Fruit fly (Drosophila melanogaster) whole organism, embryonic: ENCODE measurements around the gene CG46463.
A peak's percentile ranks its signal among the peaks of the same experiment; 100 is the strongest.

ENCODE experiments used
- Awh ChIP-seq: fragments of 200-800 bp; sonication (Bioruptor generic); IDR thresholded peaks from 2 replicates; pipeline ENCODE4, ENCODE4 v1.3.6; 2022; ENCODE audit warnings: missing biosample characterization, missing genetic modification characterization
- B-H1 ChIP-seq: fragments of 200-800 bp; sonication (Bioruptor generic); IDR thresholded peaks from 3 replicates; pipeline ENCODE4 v1.3.6; 2022; ENCODE audit warnings: missing biosample characterization, missing genetic modification characterization
- Blimp-1 ChIP-seq: fragments of 200-800 bp; sonication (Bioruptor generic); optimal IDR thresholded peaks from 3 replicates; lab custom pipeline; 2018; ENCODE audit warnings: missing biosample characterization, missing genetic modification characterization, mild to moderate bottlenecking, moderate library complexity, missing genetic modification reagents
- CG10462 ChIP-seq: fragments of 200-800 bp; sonication (Bioruptor generic); optimal IDR thresholded peaks from 2 replicates; lab custom pipeline; 2016; ENCODE audit warnings: missing biosample characterization, missing genetic modification characterization
- CG12391 ChIP-seq: fragments of 200-800 bp; sonication (Bioruptor generic); optimal IDR thresholded peaks from 3 replicates; lab custom pipeline; 2018; ENCODE audit warnings: missing biosample characterization, mild to moderate bottlenecking, missing genetic modification characterization, moderate library complexity
- CG13123 ChIP-seq: fragments of 200-800 bp; sonication (Bioruptor generic); optimal IDR thresholded peaks from 2 replicates; lab custom pipeline; 2016; ENCODE audit warnings: missing biosample characterization, missing genetic modification characterization
- CG14050 ChIP-seq: fragments of 200-800 bp; sonication (Bioruptor generic); IDR thresholded peaks from 3 replicates; pipeline ENCODE4 v1.3.6; 2022; ENCODE audit warnings: missing biosample characterization, missing genetic modification characterization
- CG14667 ChIP-seq: fragments of 200-800 bp; sonication (Bioruptor generic); IDR thresholded peaks from 2 replicates; pipeline ENCODE4 v1.3.6; 2022; ENCODE audit warnings: missing biosample characterization, missing genetic modification characterization
- CG15269 ChIP-seq: fragments of 200-800 bp; sonication (Bioruptor generic); optimal IDR thresholded peaks from 2 replicates; lab custom pipeline; 2018; ENCODE audit warnings: missing biosample characterization, mild to moderate bottlenecking, missing genetic modification characterization, moderate library complexity
- CG16813 ChIP-seq: fragments of 200-800 bp; sonication (Bioruptor generic); IDR thresholded peaks from 3 replicates; pipeline ENCODE4 v1.3.6; 2022; ENCODE audit warnings: missing biosample characterization, missing genetic modification characterization; ENCODE audit not compliant: partially characterized antibody
- CG16815 ChIP-seq: fragments of 200-800 bp; sonication (Bioruptor generic); optimal IDR thresholded peaks from 3 replicates; lab custom pipeline; 2017; ENCODE audit warnings: missing biosample characterization, mild to moderate bottlenecking, missing genetic modification characterization
- CG17186 ChIP-seq: fragments of 200-800 bp; sonication (Bioruptor generic); optimal IDR thresholded peaks from 3 replicates; lab custom pipeline; 2017; ENCODE audit warnings: missing biosample characterization, missing genetic modification reagents, missing genetic modification characterization
- CG43689 ChIP-seq: fragments of 200-800 bp; sonication (Bioruptor generic); IDR thresholded peaks from 2 replicates; pipeline ENCODE4 v1.3.6; 2022; ENCODE audit warnings: missing biosample characterization, missing genetic modification characterization
- CG4404 ChIP-seq: fragments of 200-800 bp; sonication (Bioruptor generic); IDR thresholded peaks from 2 replicates; pipeline ENCODE4 v1.3.6; 2022; ENCODE audit warnings: missing biosample characterization, missing genetic modification characterization
- CG7556 ChIP-seq: fragments of 200-800 bp; sonication (Bioruptor generic); optimal IDR thresholded peaks from 2 replicates; lab custom pipeline; 2017; ENCODE audit warnings: missing biosample characterization, mild to moderate bottlenecking, missing genetic modification characterization
- CG8290 ChIP-seq, 3 experiments: fragments of 200-800 bp; sonication (Bioruptor generic); optimal IDR thresholded peaks; 2 replicates each; lab custom pipeline; 2016 to 2019; ENCODE audit warnings: missing biosample characterization in 3 of 3, missing genetic modification characterization in 3 of 3, mild to moderate bottlenecking in 2 of 3, moderate library complexity in 1 of 3
- CG9437 ChIP-seq: fragments of 200-800 bp; sonication (Bioruptor generic); optimal IDR thresholded peaks from 2 replicates; lab custom pipeline; 2018; ENCODE audit warnings: missing biosample characterization, mild to moderate bottlenecking, missing genetic modification characterization
- CG9609 ChIP-seq: fragments of 200-800 bp; sonication (Bioruptor generic); optimal IDR thresholded peaks from 3 replicates; lab custom pipeline; 2016; ENCODE audit warnings: missing biosample characterization, missing genetic modification characterization
- CG9727 ChIP-seq: fragments of 200-800 bp; sonication (Bioruptor generic); optimal IDR thresholded peaks from 3 replicates; lab custom pipeline; 2017; ENCODE audit warnings: missing biosample characterization, mild to moderate bottlenecking, missing genetic modification characterization
- CoRest ChIP-seq: fragments of 200-800 bp; sonication (Bioruptor generic); optimal IDR thresholded peaks from 3 replicates; lab custom pipeline; 2018; ENCODE audit warnings: missing biosample characterization, mild to moderate bottlenecking, missing genetic modification characterization, moderate library complexity
- D ChIP-seq, 2 experiments: fragments of 200-800 bp in 1 of 2; fragments of >200 bp in 1 of 2; sonication (Bioruptor generic) in 1 of 2; optimal IDR thresholded peaks; 2 replicates in 1 of 2; 3 replicates in 1 of 2; lab custom pipeline; 2017; ENCODE audit warnings: mild to moderate bottlenecking in 1 of 2, missing biosample characterization in 1 of 2, missing genetic modification characterization in 1 of 2, missing genetic modification reagents in 1 of 2
- E2f1 ChIP-seq: fragments of 200-800 bp; sonication (Bioruptor generic); IDR thresholded peaks from 2 replicates; pipeline ENCODE4 v1.3.6; 2022; ENCODE audit warnings: missing biosample characterization, missing genetic modification characterization
- E2f2 ChIP-seq: fragments of 200-800 bp; sonication (Bioruptor generic); IDR thresholded peaks from 2 replicates; pipeline ENCODE4 v1.3.6; 2022; ENCODE audit warnings: missing biosample characterization, missing genetic modification characterization
- MESR4 ChIP-seq: fragments of 200-800 bp; sonication (Bioruptor generic); optimal IDR thresholded peaks from 2 replicates; lab custom pipeline; 2018; ENCODE audit warnings: missing biosample characterization, mild to moderate bottlenecking, missing genetic modification characterization, moderate library complexity
- Mad ChIP-seq: fragments of 200-800 bp; sonication (Bioruptor generic); optimal IDR thresholded peaks from 2 replicates; lab custom pipeline; 2016; ENCODE audit warnings: missing biosample characterization, missing genetic modification characterization
- Meics ChIP-seq: fragments of 200-800 bp; sonication (Bioruptor generic); optimal IDR thresholded peaks from 2 replicates; lab custom pipeline; 2017; ENCODE audit warnings: missing biosample characterization, mild to moderate bottlenecking, missing genetic modification characterization
- Mrtf ChIP-seq: fragments of 200-800 bp; sonication (Bioruptor generic); IDR thresholded peaks from 3 replicates; pipeline ENCODE4 v1.3.6; 2022; ENCODE audit warnings: missing biosample characterization, missing genetic modification characterization
- Neu2 ChIP-seq: fragments of 200-800 bp; sonication (Bioruptor generic); optimal IDR thresholded peaks from 3 replicates; lab custom pipeline; 2016; ENCODE audit warnings: missing biosample characterization, missing genetic modification characterization, borderline replicate concordance
- NfI ChIP-seq: fragments of 200-800 bp; sonication (Bioruptor generic); optimal IDR thresholded peaks from 3 replicates; lab custom pipeline; 2018; ENCODE audit warnings: missing biosample characterization, mild to moderate bottlenecking, missing genetic modification characterization, moderate library complexity
- Oli ChIP-seq: fragments of 200-800 bp; sonication (Bioruptor generic); optimal IDR thresholded peaks from 2 replicates; lab custom pipeline; 2018; ENCODE audit warnings: missing biosample characterization, mild to moderate bottlenecking, missing genetic modification characterization, moderate library complexity
- Optix ChIP-seq: fragments of 200-800 bp; sonication (Bioruptor generic); IDR thresholded peaks from 3 replicates; pipeline ENCODE4 v1.3.6; 2022; ENCODE audit warnings: missing biosample characterization, missing genetic modification characterization
- Ptx1 ChIP-seq: fragments of 200-800 bp; sonication (Bioruptor generic); IDR thresholded peaks from 2 replicates; pipeline ENCODE4 v1.3.6; 2022; ENCODE audit warnings: missing biosample characterization, missing genetic modification characterization
- Sin3A ChIP-seq: fragments of >200 bp; optimal IDR thresholded peaks from 2 replicates; lab custom pipeline; 2018
- Sry-δ ChIP-seq: fragments of 200-800 bp; sonication (Bioruptor generic); optimal IDR thresholded peaks from 2 replicates; lab custom pipeline; 2016; ENCODE audit warnings: missing biosample characterization, missing genetic modification characterization
- Vsx1 ChIP-seq: fragments of 200-800 bp; sonication (Bioruptor generic); optimal IDR thresholded peaks from 2 replicates; lab custom pipeline; 2017; ENCODE audit warnings: missing biosample characterization, mild to moderate bottlenecking, missing genetic modification characterization, missing genetic modification reagents
- al ChIP-seq: fragments of 200-800 bp; sonication (Bioruptor generic); IDR thresholded peaks from 2 replicates; pipeline ENCODE4 v1.3.6; 2022; ENCODE audit warnings: missing biosample characterization, missing genetic modification characterization
- amos ChIP-seq: fragments of 200-800 bp; sonication (Bioruptor generic); IDR thresholded peaks from 2 replicates; pipeline ENCODE4 v1.3.6; 2022; ENCODE audit warnings: missing biosample characterization, missing genetic modification characterization; ENCODE audit not compliant: partially characterized antibody
- cad ChIP-seq: fragments of >200 bp; optimal IDR thresholded peaks from 2 replicates; lab custom pipeline; 2017; ENCODE audit warnings: missing biosample characterization, missing genetic modification characterization
- croc ChIP-seq: fragments of 200-800 bp; sonication (Bioruptor generic); conservative IDR thresholded peaks from 3 replicates; pipeline ENCODE4 v1.3.6; 2022; ENCODE audit warnings: missing biosample characterization, missing genetic modification characterization
- fu2 ChIP-seq: fragments of 200-800 bp; sonication (Bioruptor generic); optimal IDR thresholded peaks from 2 replicates; lab custom pipeline; 2016; ENCODE audit warnings: missing biosample characterization, missing genetic modification characterization
- nmo ChIP-seq: fragments of 200-800 bp; sonication (Bioruptor generic); optimal IDR thresholded peaks from 2 replicates; lab custom pipeline; 2018; ENCODE audit warnings: missing biosample characterization, mild to moderate bottlenecking, missing genetic modification characterization, moderate library complexity
- odd ChIP-seq: fragments of 200-800 bp; sonication (Bioruptor generic); optimal IDR thresholded peaks from 2 replicates; lab custom pipeline; 2017; ENCODE audit warnings: missing biosample characterization, mild to moderate bottlenecking, missing genetic modification characterization
- pzg ChIP-seq: fragments of 200-800 bp; sonication (Bioruptor generic); optimal IDR thresholded peaks from 3 replicates; lab custom pipeline; 2018; ENCODE audit warnings: missing biosample characterization, mild to moderate bottlenecking, missing genetic modification characterization, moderate library complexity
- schlank ChIP-seq: fragments of 200-800 bp; sonication (Bioruptor generic); optimal IDR thresholded peaks from 2 replicates; lab custom pipeline; 2018; ENCODE audit warnings: missing biosample characterization, mild to moderate bottlenecking, missing genetic modification characterization
- scrt ChIP-seq: fragments of 200-800 bp; sonication (Bioruptor generic); optimal IDR thresholded peaks from 2 replicates; lab custom pipeline; 2018; ENCODE audit warnings: missing biosample characterization, mild to moderate bottlenecking, missing genetic modification characterization, moderate library complexity
- tio ChIP-seq: fragments of 200-800 bp; sonication (Bioruptor generic); optimal IDR thresholded peaks from 2 replicates; lab custom pipeline; 2017; ENCODE audit warnings: missing biosample characterization, missing genetic modification characterization, inconsistent platforms
- toy ChIP-seq: fragments of 200-800 bp; sonication (Bioruptor generic); IDR thresholded peaks from 2 replicates; pipeline ENCODE4 v1.3.6; 2022; ENCODE audit warnings: missing biosample characterization, missing genetic modification characterization
- unc-4 ChIP-seq: fragments of 200-800 bp; sonication (Bioruptor generic); IDR thresholded peaks from 2 replicates; pipeline ENCODE4 v1.3.6; 2022; ENCODE audit warnings: missing biosample characterization, missing genetic modification characterization; ENCODE audit not compliant: partially characterized antibody

The CG46463 gene

DNA sequence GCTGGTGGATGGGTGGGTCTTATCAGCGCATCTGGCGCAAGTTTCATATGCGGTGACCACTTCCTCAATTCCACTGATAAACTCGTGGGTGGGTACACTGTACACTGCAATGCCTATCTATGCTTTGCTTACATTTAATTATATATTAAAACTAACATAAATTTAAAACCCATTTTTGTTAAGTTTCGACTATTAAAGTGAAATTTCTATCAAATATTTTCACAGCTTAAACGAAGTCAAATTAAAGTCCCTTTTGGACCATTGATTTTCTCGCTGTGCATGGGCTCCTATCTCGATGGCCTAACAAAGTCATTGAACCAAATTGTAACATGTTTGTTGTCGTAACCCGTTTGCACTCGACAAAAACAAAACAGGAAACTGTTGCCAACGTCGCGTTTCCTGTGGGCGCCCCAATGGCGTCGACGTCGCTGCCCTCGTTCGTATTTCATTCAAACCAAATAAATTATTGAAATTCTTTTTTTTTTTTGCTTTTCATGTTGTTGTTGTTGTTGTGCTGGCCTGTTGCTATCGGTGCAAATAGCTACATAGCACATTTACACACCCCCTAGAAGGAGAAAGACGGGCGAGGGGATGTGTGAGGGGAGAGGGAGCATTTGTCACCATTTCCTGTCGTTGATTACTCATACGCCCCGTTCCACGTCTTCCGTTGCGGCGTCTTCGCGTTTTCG is 28.3 kb upstream of the CG46463 start (continued):
- peak; percentile 57 for TF ChIP-seq CG16815 (GFP tag; lab: Kevin White, UChicago)
- no peak for TF ChIP-seq D (optimal IDR thresholded peaks at IDR 0.05; lab: Kevin White, UChicago)
- peak; percentile 68 for TF ChIP-seq D (GFP tag; optimal IDR thresholded peaks at IDR 0.05; lab: Kevin White, UChicago)
- peak; percentile 58 for TF ChIP-seq Vsx1 (GFP tag; lab: Kevin White, UChicago)
- peak; percentile 76 for TF ChIP-seq scrt (GFP tag; lab: Kevin White, UChicago)
- TF ChIP-seq CG7556 (GFP tag; lab: Kevin White, UChicago), result peak; percentile 82
- peak; percentile 28 for TF ChIP-seq CG13123 (GFP tag; lab: Kevin White, UChicago)
- 0 out of 3 replicates have a peak, but pooled peaks have one; percentile 47 for TF ChIP-seq Optix
- no peak for TF ChIP-seq unc-4 (GFP tag; lab: Robert Waterston, UW)
- TF ChIP-seq tio (GFP tag; lab: Kevin White, UChicago), result peak; percentile 73
- TF ChIP-seq CG16813 (GFP tag; lab: Robert Waterston, UW), result no peak
- TF ChIP-seq Mad (GFP tag; lab: Kevin White, UChicago), result peak; percentile 40
- TF ChIP-seq Meics (GFP tag; lab: Kevin White, UChicago), result peak; percentile 84
- TF ChIP-seq amos (GFP tag; lab: Robert Waterston, UW), result no peak
- peak; percentile 12 for TF ChIP-seq CG9609
- TF ChIP-seq NfI (GFP tag; lab: Kevin White, UChicago), result peak; percentile 75
- no peak for TF ChIP-seq CG17186 (GFP tag; lab: Kevin White, UChicago)
- peak; percentile 66 for TF ChIP-seq CG9437 (GFP tag; lab: Kevin White, UChicago)
- TF ChIP-seq croc (GFP tag; lab: Robert Waterston, UW), result peak; percentile 58
- TF ChIP-seq Awh (GFP tag; lab: Robert Waterston, UW), result peak; percentile 64; the same call in 1 of the 2 replicates
- peak; percentile 82 for TF ChIP-seq CG9727
- peak; percentile 88 for TF ChIP-seq CG12391
- TF ChIP-seq Oli (tag; lab: Kevin White, UChicago), result peak; percentile 91
- no peak for TF ChIP-seq pzg
- TF ChIP-seq Ptx1, result peak; percentile 86
- TF ChIP-seq al (GFP tag; lab: Robert Waterston, UW), result peak; percentile 82
- peak; percentile 83 for TF ChIP-seq CG14050 (GFP tag; lab: Robert Waterston, UW)
- TF ChIP-seq Blimp-1 (GFP tag; lab: Kevin White, UChicago), result peak; percentile 78
- peak; percentile 77 for TF ChIP-seq CG14667
- TF ChIP-seq CG15269 (tag; lab: Kevin White, UChicago), result peak; percentile 90
- no peak for TF ChIP-seq cad (GFP tag; lab: Kevin White, UChicago)
- peak; percentile 60 for TF ChIP-seq CG43689 (GFP tag; lab: Robert Waterston, UW)
- TF ChIP-seq schlank (tag; lab: Kevin White, UChicago), result peak; percentile 12
- TF ChIP-seq odd (GFP tag; lab: Kevin White, UChicago), result peak; percentile 65
- TF ChIP-seq MESR4 (GFP tag; lab: Kevin White, UChicago), result peak; percentile 9
- peak; percentile 57 for TF ChIP-seq CG4404
- peak; percentile 73 for TF ChIP-seq toy
- peak; percentile 62; the same call in 1 of the 2 replicates for TF ChIP-seq E2f2
- no peak for TF ChIP-seq Neu2 (GFP tag; lab: Kevin White, UChicago)
- no peak for TF ChIP-seq Sin3A (lab: Kevin White, UChicago)
- TF ChIP-seq CG8290 (GFP tag; optimal IDR thresholded peaks at IDR 0.05; lab: Kevin White, UChicago), result peak; percentile 43
- TF ChIP-seq CG8290 (tag; optimal IDR thresholded peaks at IDR 0.05; lab: Kevin White, UChicago), result peak in 1 of 2 experiments; percentile 55
- peak; percentile 86 for TF ChIP-seq nmo (GFP tag; lab: Kevin White, UChicago)
- no peak for TF ChIP-seq CG10462 (GFP tag; lab: Kevin White, UChicago)
- TF ChIP-seq Mrtf (GFP tag; lab: Robert Waterston, UW), result peak; percentile 62; the same call in 1 of the 3 replicates
- TF ChIP-seq CoRest (tag; lab: Kevin White, UChicago), result peak; percentile 91
- peak; percentile 78 for TF ChIP-seq B-H1 (GFP tag; lab: Robert Waterston, UW)
- TF ChIP-seq fu2 (GFP tag; lab: Kevin White, UChicago), result peak; percentile 29
- peak; percentile 78 for TF ChIP-seq E2f1 (GFP tag; lab: Robert Waterston, UW)
- TF ChIP-seq Sry-δ (GFP tag; lab: Kevin White, UChicago), result peak; percentile 2
